Worm (Caenorhabditis elegans): ENCODE results near the gene ZK632.10.

The ZK632.10 gene

ce11 chrIII:9779080-9779479 is 48.4 kb downstream of the ZK632.10 start (continued):
- TF ChIP-seq D2030.7 (GFP tag; IDR thresholded peaks at IDR 0.05) (no peak), F37B4.10 (GFP tag; IDR thresholded peaks at IDR 0.05) (no peak), ceh-91 (GFP tag; IDR thresholded peaks at IDR 0.05) (no peak)

All from whole organism, young adult.